Fruit fly (Drosophila melanogaster) whole organism, embryonic: ENCODE measurements around the gene janA.
A peak's percentile ranks its signal among the peaks of the same experiment; 100 is the strongest.

Experiments
- CG10366 ChIP-seq: fragments of 200-800 bp; sonication (Bioruptor generic); IDR thresholded peaks from 2 replicates; pipeline ENCODE4 v1.3.6; 2022; ENCODE audit warnings: missing biosample characterization, missing genetic modification characterization
- CG11504 ChIP-seq: fragments of 200-800 bp; sonication (Bioruptor generic); optimal IDR thresholded peaks from 3 replicates; lab custom pipeline; 2019; ENCODE audit warnings: missing biosample characterization, mild to moderate bottlenecking, missing genetic modification characterization, moderate library complexity
- CG13775 ChIP-seq: fragments of 200-800 bp; sonication (Bioruptor generic); optimal IDR thresholded peaks from 3 replicates; lab custom pipeline; 2017; ENCODE audit warnings: missing biosample characterization, mild to moderate bottlenecking, missing genetic modification characterization
- CG14014 ChIP-seq: fragments of 200-800 bp; sonication (Bioruptor generic); IDR thresholded peaks from 2 replicates; pipeline ENCODE4 v1.3.6; 2022; ENCODE audit warnings: missing biosample characterization, missing genetic modification characterization
- CG14965 ChIP-seq: fragments of 200-800 bp; sonication (Bioruptor generic); optimal IDR thresholded peaks from 2 replicates; lab custom pipeline; 2016; ENCODE audit warnings: missing biosample characterization, missing genetic modification characterization, borderline replicate concordance
- CG1602 ChIP-seq: fragments of 200-800 bp; sonication (Bioruptor generic); optimal IDR thresholded peaks from 3 replicates; lab custom pipeline; 2016; ENCODE audit warnings: missing biosample characterization, missing genetic modification characterization
- CG17359 ChIP-seq: fragments of 200-800 bp; sonication (Bioruptor generic); optimal IDR thresholded peaks from 3 replicates; lab custom pipeline; 2018; ENCODE audit warnings: missing biosample characterization, mild to moderate bottlenecking, missing genetic modification characterization, moderate library complexity
- CG17385 ChIP-seq: fragments of 200-800 bp; sonication (Bioruptor generic); optimal IDR thresholded peaks from 3 replicates; lab custom pipeline; 2018; ENCODE audit warnings: missing biosample characterization, mild to moderate bottlenecking, missing genetic modification characterization
- CG1792 ChIP-seq: fragments of 200-800 bp; sonication (Bioruptor generic); optimal IDR thresholded peaks from 2 replicates; lab custom pipeline; 2016; ENCODE audit warnings: missing biosample characterization, missing genetic modification characterization
- CG18619 ChIP-seq: fragments of 200-800 bp; sonication (Bioruptor generic); optimal IDR thresholded peaks from 3 replicates; lab custom pipeline; 2017; ENCODE audit warnings: missing biosample characterization, mild to moderate bottlenecking, missing genetic modification characterization
- CG30431 ChIP-seq: fragments of 200-800 bp; sonication (Bioruptor generic); optimal IDR thresholded peaks from 2 replicates; lab custom pipeline; 2017; ENCODE audit warnings: missing biosample characterization, missing genetic modification characterization
- CG3163 ChIP-seq: fragments of 200-800 bp; sonication (Bioruptor generic); optimal IDR thresholded peaks from 3 replicates; lab custom pipeline; 2016; ENCODE audit warnings: missing biosample characterization, missing genetic modification characterization
- CG32767 ChIP-seq: fragments of 200-800 bp; sonication (Bioruptor generic); IDR thresholded peaks from 2 replicates; pipeline ENCODE4 v1.3.6; 2022; ENCODE audit warnings: missing biosample characterization, missing genetic modification characterization
- CG32772 ChIP-seq: fragments of 200-800 bp; sonication (Bioruptor generic); IDR thresholded peaks from 2 replicates; pipeline ENCODE4 v1.3.6; 2022; ENCODE audit warnings: missing biosample characterization, missing genetic modification characterization
- CG4360 ChIP-seq: fragments of 200-800 bp; sonication (Bioruptor generic); IDR thresholded peaks from 2 replicates; pipeline ENCODE4 v1.3.6; 2022; ENCODE audit warnings: missing biosample characterization, missing genetic modification characterization
- CG5180 ChIP-seq: fragments of 200-800 bp; sonication (Bioruptor generic); optimal IDR thresholded peaks from 3 replicates; lab custom pipeline; 2017; ENCODE audit warnings: missing biosample characterization, missing genetic modification characterization, mild to moderate bottlenecking, moderate library complexity, missing genetic modification reagents
- CG5245 ChIP-seq: fragments of 200-800 bp; sonication (Bioruptor generic); optimal IDR thresholded peaks from 3 replicates; lab custom pipeline; 2016; ENCODE audit warnings: missing biosample characterization, missing genetic modification characterization
- CG5953 ChIP-seq: fragments of 200-800 bp; sonication (Bioruptor generic); IDR thresholded peaks from 2 replicates; pipeline ENCODE4 v1.3.6; 2022; ENCODE audit warnings: missing biosample characterization, missing genetic modification characterization
- CG6175 ChIP-seq: fragments of 200-800 bp; sonication (Bioruptor generic); IDR thresholded peaks from 3 replicates; pipeline ENCODE4 v1.3.6; 2022; ENCODE audit warnings: missing biosample characterization, missing genetic modification characterization
- CG8089 ChIP-seq: fragments of 200-800 bp; sonication (Bioruptor generic); optimal IDR thresholded peaks from 3 replicates; lab custom pipeline; 2016; ENCODE audit warnings: missing biosample characterization, missing genetic modification characterization
- CG9817 ChIP-seq: fragments of 200-800 bp; sonication (Bioruptor generic); optimal IDR thresholded peaks from 2 replicates; lab custom pipeline; 2018; ENCODE audit warnings: missing biosample characterization, mild to moderate bottlenecking, missing genetic modification characterization, moderate library complexity
- CHES-1-like ChIP-seq: fragments of 200-800 bp; sonication (Bioruptor generic); optimal IDR thresholded peaks from 2 replicates; lab custom pipeline; 2016; ENCODE audit warnings: missing biosample characterization, missing genetic modification characterization
- Hand ChIP-seq: fragments of 200-800 bp; sonication (Bioruptor generic); optimal IDR thresholded peaks from 2 replicates; lab custom pipeline; 2017; ENCODE audit warnings: mild to moderate bottlenecking, missing biosample characterization, missing genetic modification reagents, missing genetic modification characterization
- Kr ChIP-seq: fragments of 200-800 bp; sonication (Bioruptor generic); optimal IDR thresholded peaks from 2 replicates; lab custom pipeline; 2017; ENCODE audit warnings: missing biosample characterization, mild to moderate bottlenecking, missing genetic modification characterization
- Myb ChIP-seq: fragments of 200-800 bp; sonication (Bioruptor generic); optimal IDR thresholded peaks from 2 replicates; lab custom pipeline; 2016; ENCODE audit warnings: missing biosample characterization, missing genetic modification characterization
- Oli ChIP-seq: fragments of 200-800 bp; sonication (Bioruptor generic); optimal IDR thresholded peaks from 2 replicates; lab custom pipeline; 2018; ENCODE audit warnings: missing biosample characterization, mild to moderate bottlenecking, missing genetic modification characterization, moderate library complexity
- Sry-β ChIP-seq: fragments of 200-800 bp; sonication (Bioruptor generic); optimal IDR thresholded peaks from 2 replicates; lab custom pipeline; 2018; ENCODE audit warnings: missing biosample characterization, mild to moderate bottlenecking, missing genetic modification characterization, moderate library complexity
- TFAM ChIP-seq: fragments of 200-800 bp; sonication (Bioruptor generic); optimal IDR thresholded peaks from 2 replicates; lab custom pipeline; 2017; ENCODE audit warnings: missing biosample characterization, missing genetic modification characterization, inconsistent platforms
- Taf1 ChIP-seq: fragments of 200-800 bp; sonication (Bioruptor generic); IDR thresholded peaks from 2 replicates; pipeline ENCODE4 v1.3.6; 2022; ENCODE audit warnings: missing biosample characterization, missing genetic modification characterization
- Usf ChIP-seq: fragments of 200-800 bp; sonication (Bioruptor generic); optimal IDR thresholded peaks from 2 replicates; lab custom pipeline; 2017; ENCODE audit warnings: missing genotype, missing biosample characterization, missing genetic modification characterization
- Xbp1 ChIP-seq: fragments of 200-800 bp; sonication (Bioruptor generic); optimal IDR thresholded peaks from 3 replicates; lab custom pipeline; 2016; ENCODE audit warnings: missing biosample characterization, mild to moderate bottlenecking, missing genetic modification characterization
- ash1 ChIP-seq: fragments of 200-800 bp; sonication (Bioruptor generic); optimal IDR thresholded peaks from 2 replicates; lab custom pipeline; 2018; ENCODE audit warnings: missing biosample characterization, mild to moderate bottlenecking, missing genetic modification characterization
- az2 ChIP-seq: fragments of 200-800 bp; sonication (Bioruptor generic); optimal IDR thresholded peaks from 3 replicates; lab custom pipeline; 2016; ENCODE audit warnings: missing biosample characterization, missing genetic modification characterization
- br ChIP-seq: fragments of >200 bp; optimal IDR thresholded peaks from 2 replicates; lab custom pipeline; 2017
- btn ChIP-seq: fragments of 200-800 bp; sonication (Bioruptor generic); optimal IDR thresholded peaks from 2 replicates; lab custom pipeline; 2016; ENCODE audit warnings: missing biosample characterization, missing genetic modification characterization
- dmrt99B ChIP-seq: fragments of 200-800 bp; sonication (Bioruptor generic); optimal IDR thresholded peaks from 2 replicates; lab custom pipeline; 2018; ENCODE audit warnings: missing biosample characterization, mild to moderate bottlenecking, missing genetic modification characterization, moderate library complexity
- dpn ChIP-seq, 2 experiments: fragments of 200-800 bp; sonication (Bioruptor generic); optimal IDR thresholded peaks; 3 replicates each; lab custom pipeline; 2016; ENCODE audit warnings: missing biosample characterization in 2 of 2, missing genetic modification characterization in 2 of 2
- eve ChIP-seq, 2 experiments: fragments of >200 bp; optimal IDR thresholded peaks; 2 replicates each; lab custom pipeline; 2017; ENCODE audit warnings: missing biosample characterization in 2 of 2, missing genetic modification characterization in 2 of 2
- fd3F ChIP-seq: fragments of 200-800 bp; sonication (Bioruptor generic); optimal IDR thresholded peaks from 2 replicates; lab custom pipeline; 2018; ENCODE audit warnings: missing biosample characterization, mild to moderate bottlenecking, missing genetic modification characterization, moderate library complexity
- gem ChIP-seq: fragments of 200-800 bp; sonication (Bioruptor generic); optimal IDR thresholded peaks from 2 replicates; lab custom pipeline; 2019; ENCODE audit warnings: missing biosample characterization, mild to moderate bottlenecking, missing genetic modification characterization, moderate library complexity
- grau ChIP-seq: fragments of 200-800 bp; optimal IDR thresholded peaks from 3 replicates; lab custom pipeline; 2019; ENCODE audit warnings: missing biosample characterization, mild to moderate bottlenecking, missing genetic modification characterization, moderate library complexity
- ken ChIP-seq: fragments of 200-800 bp; sonication (Bioruptor generic); IDR thresholded peaks from 3 replicates; pipeline ENCODE4 v1.3.6; 2022; ENCODE audit warnings: missing biosample characterization, missing genetic modification characterization
- mam ChIP-seq: fragments of 200-800 bp; sonication (Bioruptor generic); optimal IDR thresholded peaks from 3 replicates; lab custom pipeline; 2016; ENCODE audit warnings: missing biosample characterization, missing genetic modification characterization
- pzg ChIP-seq: fragments of 200-800 bp; sonication (Bioruptor generic); optimal IDR thresholded peaks from 3 replicates; lab custom pipeline; 2018; ENCODE audit warnings: missing biosample characterization, mild to moderate bottlenecking, missing genetic modification characterization, moderate library complexity
- repo ChIP-seq: fragments of 200-800 bp; sonication (Bioruptor generic); optimal IDR thresholded peaks from 2 replicates; lab custom pipeline; 2016; ENCODE audit warnings: missing biosample characterization, missing genetic modification characterization
- shn ChIP-seq: fragments of 200-800 bp; sonication (Bioruptor generic); optimal IDR thresholded peaks from 3 replicates; lab custom pipeline; 2016; ENCODE audit warnings: missing biosample characterization, missing genetic modification characterization
- slbo ChIP-seq: fragments of 200-800 bp; sonication (Bioruptor generic); IDR thresholded peaks from 2 replicates; pipeline ENCODE4 v1.3.6; 2022; ENCODE audit warnings: missing biosample characterization, missing genetic modification characterization
- twi ChIP-seq: fragments of 200-800 bp; optimal IDR thresholded peaks from 2 replicates; lab custom pipeline; 2019; ENCODE audit warnings: missing biosample characterization, mild to moderate bottlenecking, missing genetic modification characterization, moderate library complexity
- vnd ChIP-seq: fragments of 200-800 bp; sonication (Bioruptor generic); IDR thresholded peaks from 3 replicates; pipeline ENCODE4 v1.3.6; 2022; ENCODE audit warnings: missing biosample characterization, missing genetic modification characterization; ENCODE audit not compliant: partially characterized antibody
- wor ChIP-seq: fragments of 200-800 bp; sonication (Bioruptor generic); IDR thresholded peaks from 2 replicates; pipeline ENCODE4 v1.3.6; 2022; ENCODE audit warnings: missing biosample characterization, missing genetic modification characterization
- zen ChIP-seq: fragments of 200-800 bp; sonication (Bioruptor generic); optimal IDR thresholded peaks from 3 replicates; lab custom pipeline; 2018; ENCODE audit warnings: missing biosample characterization, mild to moderate bottlenecking, missing genetic modification characterization, moderate library complexity
- zfh1 ChIP-seq: fragments of 200-800 bp; sonication (Bioruptor generic); IDR thresholded peaks from 3 replicates; pipeline ENCODE4 v1.3.6; 2022; ENCODE audit warnings: missing biosample characterization, missing genetic modification characterization

janA gene

dm6 chr3R:30014977-30015514 lies 24.3 kb downstream of the janA start, which contains the start of gene CG7920 (continued):
- TF ChIP-seq Oli (tag; lab: Kevin White, UChicago) (no peak), CG30431 (GFP tag; lab: Kevin White, UChicago) (no peak), CG32772 (GFP tag; lab: Robert Waterston, UW) (no peak), az2 (GFP tag; lab: Kevin White, UChicago) (no peak), Kr (GFP tag; lab: Kevin White, UChicago) (peak; percentile 60), btn (no peak), CG5953 (GFP tag; lab: Robert Waterston, UW) (no peak), CG5245 (GFP tag; lab: Kevin White, UChicago) (no peak), dpn (GFP tag; optimal IDR thresholded peaks at IDR 0.05; lab: Kevin White, UChicago) (peak; percentile 3 to 29), eve (GFP tag; optimal IDR thresholded peaks at IDR 0.05; lab: Kevin White, UChicago) (no peak), slbo (peak; percentile 22; the same call in 1 of the 2 replicates), CG14965 (GFP tag; lab: Kevin White, UChicago) (no peak), mam (GFP tag; lab: Kevin White, UChicago) (no peak), CG13775 (no peak), twi (tag; lab: Kevin White, UChicago) (no peak), CG9817 (tag; lab: Kevin White, UChicago) (no peak), CG8089 (GFP tag; lab: Kevin White, UChicago) (no peak), CG10366 (GFP tag; lab: Robert Waterston, UW) (no peak), CG11504 (tag; lab: Kevin White, UChicago) (no peak), ash1 (no peak), Xbp1 (GFP tag; lab: Kevin White, UChicago) (peak; percentile 19), Usf (GFP tag; lab: Kevin White, UChicago) (no peak), CG4360 (GFP tag; lab: Robert Waterston, UW) (no peak), CG1792 (no peak), zfh1 (no peak), repo (no peak), br (lab: Kevin White, UChicago) (no peak), CG14014 (GFP tag; lab: Robert Waterston, UW) (no peak), CG18619 (GFP tag; lab: Kevin White, UChicago) (no peak), dmrt99B (no peak), TFAM (GFP tag; lab: Kevin White, UChicago) (no peak), CG32767 (GFP tag; lab: Robert Waterston, UW) (no peak), CG1602 (no peak), pzg (GFP tag; lab: Kevin White, UChicago) (peak; percentile 86), Myb (GFP tag; lab: Kevin White, UChicago) (peak; percentile 79), gem (tag; lab: Kevin White, UChicago) (no peak), Taf1 (GFP tag; lab: Robert Waterston, UW) (no peak), grau (tag; lab: Kevin White, UChicago) (peak; percentile 34), CG3163 (GFP tag; lab: Kevin White, UChicago) (no peak), CG6175 (GFP tag; lab: Robert Waterston, UW) (0 out of 3 replicates have a peak, but pooled peaks have one; percentile 15), CG17385 (GFP tag; lab: Kevin White, UChicago) (no peak), shn (GFP tag; lab: Kevin White, UChicago) (no peak), CHES-1-like (GFP tag; lab: Kevin White, UChicago) (peak; percentile 3), fd3F (GFP tag; lab: Kevin White, UChicago) (no peak), Hand (GFP tag; lab: Kevin White, UChicago) (peak; percentile 37), CG17359 (tag; lab: Kevin White, UChicago) (no peak), ken (GFP tag; lab: Robert Waterston, UW) (no peak), CG5180 (no peak), vnd (GFP tag; lab: Robert Waterston, UW) (peak; percentile 75), zen (no peak), Sry-β (GFP tag; lab: Kevin White, UChicago) (no peak), wor (GFP tag; lab: Robert Waterston, UW) (no peak)
